Comparison of ENCODE assay signal across 6 fruit fly cellular contexts in the genomic region with DNA sequence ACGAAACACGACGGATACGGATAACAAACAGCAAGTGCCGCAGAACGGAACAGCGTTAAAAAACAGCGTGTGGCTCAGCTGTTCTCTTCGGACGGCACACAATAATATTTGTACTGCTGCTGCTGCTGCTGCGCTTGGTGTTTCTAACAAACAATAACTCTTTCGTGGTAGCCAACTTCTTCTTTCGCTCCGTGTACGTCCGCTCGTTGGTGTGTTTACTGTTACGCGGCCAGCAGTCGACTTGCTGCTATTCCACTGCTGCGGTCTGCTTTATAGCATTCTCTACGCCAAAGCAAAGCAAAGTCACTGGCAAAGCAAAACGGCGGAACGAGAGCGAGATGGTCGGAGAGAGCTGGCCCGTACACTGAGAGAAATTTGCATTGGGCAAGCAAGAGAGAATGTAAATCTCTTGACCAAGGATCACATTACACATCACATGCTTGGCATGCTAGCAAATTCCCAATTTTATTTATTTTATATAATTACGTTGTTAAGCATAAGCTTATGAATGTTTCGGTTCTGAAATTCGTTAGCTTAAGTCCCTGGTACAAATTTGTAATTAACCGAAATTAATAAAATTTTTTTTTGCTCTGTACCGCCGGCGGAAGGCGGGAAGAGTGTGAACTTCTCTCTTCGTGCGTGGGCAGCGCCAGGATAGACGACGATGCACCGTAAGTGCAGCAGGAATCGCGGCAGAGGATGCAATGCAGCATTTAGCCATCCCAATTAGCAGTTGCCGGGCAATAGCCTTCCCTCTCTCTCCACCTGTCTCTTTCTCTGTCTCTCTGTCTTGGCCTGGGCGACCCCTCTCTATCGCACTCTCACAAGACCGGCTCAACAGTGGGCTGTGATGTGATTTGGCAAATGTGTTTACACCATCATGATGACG.
A peak's percentile ranks its signal among the peaks of the same experiment; 100 is the strongest.
TF ChIP-seq lines count a peak whose summit lies in the region.

A gene (minus strand): TSS at position 287 of the 889 bp plus-strand sequence.

- TF ChIP-seq CTCF in whole organism, embryonic (GFP tag; optimal IDR thresholded peaks at IDR 0.05; lab: Kevin White, UChicago): peak; percentile 59

TF ChIP-seq in whole organism, 6 proteins besides CTCF, POLR2A, EP300 and RAD21:
- TF ChIP-seq Dll (optimal IDR thresholded peaks at IDR 0.05; lab: Kevin White, UChicago) (peak; percentile 54), EcR (GFP tag; optimal IDR thresholded peaks at IDR 0.05; lab: Kevin White, UChicago) (no peak), psq (optimal IDR thresholded peaks at IDR 0.05; lab: Kevin White, UChicago) (no peak)

TF ChIP-seq in whole organism, adult, 20 proteins besides CTCF, POLR2A, EP300 and RAD21 (continues in another document):
- TF ChIP-seq CG7101 (tag; optimal IDR thresholded peaks at IDR 0.05; lab: Kevin White, UChicago) (peak; percentile 94), pad (GFP tag; optimal IDR thresholded peaks at IDR 0.05; lab: Kevin White, UChicago) (peak; percentile 80), bab1 (GFP tag; optimal IDR thresholded peaks at IDR 0.05; lab: Kevin White, UChicago) (peak; percentile 94), Hr96 (GFP tag; optimal IDR thresholded peaks at IDR 0.05; lab: Kevin White, UChicago) (peak; percentile 76), CG12768 (GFP tag; optimal IDR thresholded peaks at IDR 0.05; lab: Kevin White, UChicago) (peak; percentile 84), tj (GFP tag; optimal IDR thresholded peaks at IDR 0.05; lab: Kevin White, UChicago) (peak; percentile 78), CG5204 (GFP tag; optimal IDR thresholded peaks at IDR 0.05; lab: Kevin White, UChicago) (peak; percentile 83), cnc (optimal IDR thresholded peaks at IDR 0.05; lab: Kevin White, UChicago) (peak; percentile 24 to 74), CG1620 (GFP tag; optimal IDR thresholded peaks at IDR 0.05; lab: Kevin White, UChicago) (peak; percentile 87), cic (GFP tag; optimal IDR thresholded peaks at IDR 0.05; lab: Kevin White, UChicago) (peak; percentile 56), Mnt (GFP tag; optimal IDR thresholded peaks at IDR 0.05; lab: Kevin White, UChicago) (peak; percentile 77), CG14711 (tag; optimal IDR thresholded peaks at IDR 0.05; lab: Kevin White, UChicago) (peak; percentile 85), ovo (GFP tag; optimal IDR thresholded peaks at IDR 0.05; lab: Kevin White, UChicago) (peak; percentile 73), Clk (GFP tag; optimal IDR thresholded peaks at IDR 0.05; lab: Kevin White, UChicago) (peak; percentile 78), kay (GFP tag; lab: Kevin White, UChicago; ENCODE audit: borderline replicate concordance) (peak; percentile 43)

TF ChIP-seq in whole organism, embryonic, 481 proteins besides CTCF, POLR2A, EP300 and RAD21 (continues in another document):
- TF ChIP-seq CG31365 (tag; optimal IDR thresholded peaks at IDR 0.05; lab: Kevin White, UChicago): peak; percentile 71
- peak; percentile 96 for TF ChIP-seq CG2678 (tag; optimal IDR thresholded peaks at IDR 0.05; lab: Kevin White, UChicago)
- peak; percentile 72 for TF ChIP-seq cas (GFP tag; IDR thresholded peaks at IDR 0.05; lab: Robert Waterston, UW)
- no peak for TF ChIP-seq gfzf (GFP tag; optimal IDR thresholded peaks at IDR 0.05; lab: Kevin White, UChicago)
- TF ChIP-seq MTF-1 (GFP tag; optimal IDR thresholded peaks at IDR 0.05; lab: Kevin White, UChicago; ENCODE audit: borderline replicate concordance): peak; percentile 86
- peak; percentile 76 for TF ChIP-seq Antp (GFP tag; optimal IDR thresholded peaks at IDR 0.05; lab: Kevin White, UChicago)
- peak; percentile 89 for TF ChIP-seq NFAT (GFP tag; IDR thresholded peaks at IDR 0.05; lab: Robert Waterston, UW)
- peak; percentile 78 for TF ChIP-seq Adf1 (GFP tag; IDR thresholded peaks at IDR 0.05; lab: Robert Waterston, UW)
- TF ChIP-seq corto (GFP tag; optimal IDR thresholded peaks at IDR 0.05; lab: Kevin White, UChicago): peak; percentile 84
- peak; percentile 83 for TF ChIP-seq nau (GFP tag; optimal IDR thresholded peaks at IDR 0.05; lab: Kevin White, UChicago)
- peak; percentile 81 for TF ChIP-seq CG4707 (GFP tag; optimal IDR thresholded peaks at IDR 0.05; lab: Kevin White, UChicago)
- no peak for TF ChIP-seq hb (GFP tag; IDR thresholded peaks at IDR 0.05; lab: Robert Waterston, UW; ENCODE audit: partially characterized antibody)
- peak; percentile 89 for TF ChIP-seq CG11085 (GFP tag; IDR thresholded peaks at IDR 0.05; lab: Robert Waterston, UW)
- TF ChIP-seq HHEX (GFP tag; optimal IDR thresholded peaks at IDR 0.05; lab: Kevin White, UChicago): peak; percentile 95
- TF ChIP-seq gsb (GFP tag; IDR thresholded peaks at IDR 0.05; lab: Robert Waterston, UW): peak; percentile 91

TF ChIP-seq in whole organism, prepupa, 60 proteins besides CTCF, POLR2A, EP300 and RAD21 (continues in another document):
- peak; percentile 95 for TF ChIP-seq CG10631 (GFP tag; optimal IDR thresholded peaks at IDR 0.05; lab: Kevin White, UChicago)
- peak; percentile 99 for TF ChIP-seq Eip78C (GFP tag; lab: Kevin White, UChicago)
- peak; percentile 93 for TF ChIP-seq CG6792 (GFP tag; optimal IDR thresholded peaks at IDR 0.05; lab: Kevin White, UChicago)
- peak; percentile 92 for TF ChIP-seq Eip93F (GFP tag; optimal IDR thresholded peaks at IDR 0.05; lab: Kevin White, UChicago)
- TF ChIP-seq CG15336 (GFP tag; IDR thresholded peaks at IDR 0.05; lab: Robert Waterston, UW): peak; percentile 97
- peak; percentile 96 for TF ChIP-seq CG6276 (GFP tag; optimal IDR thresholded peaks at IDR 0.05; lab: Kevin White, UChicago)
- TF ChIP-seq CG31627 (GFP tag; optimal IDR thresholded peaks at IDR 0.05; lab: Kevin White, UChicago): peak; percentile 90
- no peak for TF ChIP-seq Hr38 (GFP tag; optimal IDR thresholded peaks at IDR 0.05; lab: Kevin White, UChicago)
- peak; percentile 95 for TF ChIP-seq OdsH (GFP tag; optimal IDR thresholded peaks at IDR 0.05; lab: Kevin White, UChicago)
- TF ChIP-seq fd85E (GFP tag; optimal IDR thresholded peaks at IDR 0.05; lab: Kevin White, UChicago): peak; percentile 76
- peak; percentile 90 for TF ChIP-seq CG7368 (GFP tag; optimal IDR thresholded peaks at IDR 0.05; lab: Kevin White, UChicago)
- TF ChIP-seq Hr4 (GFP tag; optimal IDR thresholded peaks at IDR 0.05; lab: Kevin White, UChicago): peak; percentile 93
- peak; percentile 80 for TF ChIP-seq Blimp-1 (GFP tag; optimal IDR thresholded peaks at IDR 0.05; lab: Kevin White, UChicago)
- TF ChIP-seq CG11762 (GFP tag; optimal IDR thresholded peaks at IDR 0.05; lab: Kevin White, UChicago; ENCODE audit: insufficient read depth): peak; percentile 93
- peak; percentile 94 for TF ChIP-seq topi (GFP tag; optimal IDR thresholded peaks at IDR 0.05; lab: Kevin White, UChicago)
- TF ChIP-seq spab (GFP tag; optimal IDR thresholded peaks at IDR 0.05; lab: Kevin White, UChicago): peak; percentile 93

TF ChIP-seq in whole organism, pupa, 21 proteins besides CTCF, POLR2A, EP300 and RAD21 (continues in another document):
- TF ChIP-seq Snoo (tag; optimal IDR thresholded peaks at IDR 0.05; lab: Kevin White, UChicago): peak; percentile 92
- peak; percentile 87 for TF ChIP-seq rn (GFP tag; IDR thresholded peaks at IDR 0.05; lab: Robert Waterston, UW)
- TF ChIP-seq CG34367 (tag; optimal IDR thresholded peaks at IDR 0.05; lab: Kevin White, UChicago): peak; percentile 93
- TF ChIP-seq D1 (tag; optimal IDR thresholded peaks at IDR 0.05; lab: Kevin White, UChicago): peak; percentile 90
- peak; percentile 97 for TF ChIP-seq fd96Ca (GFP tag; IDR thresholded peaks at IDR 0.05; lab: Robert Waterston, UW)
- peak; percentile 98 for TF ChIP-seq CG14655 (GFP tag; optimal IDR thresholded peaks at IDR 0.05; lab: Kevin White, UChicago)
- peak; percentile 93 for TF ChIP-seq CG17806 (tag; optimal IDR thresholded peaks at IDR 0.05; lab: Kevin White, UChicago)
- peak; percentile 91 for TF ChIP-seq CG13204 (GFP tag; optimal IDR thresholded peaks at IDR 0.05; lab: Kevin White, UChicago)
- TF ChIP-seq CG9948 (tag; optimal IDR thresholded peaks at IDR 0.05; lab: Kevin White, UChicago): peak; percentile 94
- peak; percentile 93 for TF ChIP-seq Ets98B (GFP tag; IDR thresholded peaks at IDR 0.05; lab: Robert Waterston, UW)
- TF ChIP-seq CG12605 (GFP tag; IDR thresholded peaks at IDR 0.05; lab: Robert Waterston, UW): peak; percentile 92
- TF ChIP-seq EcR (GFP tag; optimal IDR thresholded peaks at IDR 0.05; lab: Kevin White, UChicago): peak; percentile 43
- peak; percentile 93 for TF ChIP-seq CG15710 (tag; optimal IDR thresholded peaks at IDR 0.05; lab: Kevin White, UChicago)
- TF ChIP-seq gl (tag; optimal IDR thresholded peaks at IDR 0.05; lab: Kevin White, UChicago): peak; percentile 85
- TF ChIP-seq CG8159 (tag; optimal IDR thresholded peaks at IDR 0.05; lab: Kevin White, UChicago): peak; percentile 93
- peak; percentile 94 for TF ChIP-seq Pif1A (GFP tag; optimal IDR thresholded peaks at IDR 0.05; lab: Kevin White, UChicago)
- peak; percentile 97 for TF ChIP-seq CG32121 (GFP tag; IDR thresholded peaks at IDR 0.05; lab: Robert Waterston, UW)

TF ChIP-seq in whole organism, wandering third instar larva, 38 proteins besides CTCF, POLR2A, EP300 and RAD21 (continues in another document):
- no peak for TF ChIP-seq dl (GFP tag; optimal IDR thresholded peaks at IDR 0.05; lab: Kevin White, UChicago; ENCODE audit: insufficient read depth in 1 of 2, partially characterized antibody in 2 of 2)
- TF ChIP-seq lola (GFP tag; optimal IDR thresholded peaks at IDR 0.05; lab: Kevin White, UChicago): no peak
- peak; percentile 67 for TF ChIP-seq Rel (GFP tag; optimal IDR thresholded peaks at IDR 0.05; lab: Kevin White, UChicago)
- TF ChIP-seq Rel (tag; optimal IDR thresholded peaks at IDR 0.05; lab: Kevin White, UChicago): peak; percentile 63
- TF ChIP-seq GATAd (GFP tag; optimal IDR thresholded peaks at IDR 0.05; lab: Kevin White, UChicago): peak; percentile 27
- TF ChIP-seq OdsH (GFP tag; optimal IDR thresholded peaks at IDR 0.05; lab: Kevin White, UChicago): peak; percentile 94
- TF ChIP-seq pan (optimal IDR thresholded peaks at IDR 0.05; lab: Kevin White, UChicago): no peak
- TF ChIP-seq Sp1 (GFP tag; optimal IDR thresholded peaks at IDR 0.05; lab: Kevin White, UChicago): peak; percentile 93
- TF ChIP-seq psq (GFP tag; optimal IDR thresholded peaks at IDR 0.05; lab: Kevin White, UChicago): peak; percentile 88
- TF ChIP-seq CrebA (GFP tag; optimal IDR thresholded peaks at IDR 0.05; lab: Kevin White, UChicago; ENCODE audit: borderline replicate concordance): peak; percentile 61
- peak; percentile 94 for TF ChIP-seq h (GFP tag; optimal IDR thresholded peaks at IDR 0.05; lab: Kevin White, UChicago)
- peak; percentile 81 for TF ChIP-seq Hnf4 (GFP tag; optimal IDR thresholded peaks at IDR 0.05; lab: Kevin White, UChicago)
- TF ChIP-seq woc (GFP tag; optimal IDR thresholded peaks at IDR 0.05; lab: Kevin White, UChicago): peak; percentile 84
- TF ChIP-seq dmrt93B (GFP tag; optimal IDR thresholded peaks at IDR 0.05; lab: Kevin White, UChicago): peak; percentile 85
- TF ChIP-seq HLH106 (tag; optimal IDR thresholded peaks at IDR 0.05; lab: Kevin White, UChicago): peak; percentile 92
- peak; percentile 84 for TF ChIP-seq CG9705 (GFP tag; optimal IDR thresholded peaks at IDR 0.05; lab: Kevin White, UChicago)
- TF ChIP-seq dsf (GFP tag; optimal IDR thresholded peaks at IDR 0.05; lab: Kevin White, UChicago; ENCODE audit: borderline replicate concordance): no peak
- TF ChIP-seq ey (GFP tag; optimal IDR thresholded peaks at IDR 0.05; lab: Kevin White, UChicago): peak; percentile 92
- TF ChIP-seq Mio (GFP tag; optimal IDR thresholded peaks at IDR 0.05; lab: Kevin White, UChicago): peak; percentile 28
